ENCODE assay signal across 8 worm cellular contexts in genomic region chrIV:12215762-12216295, ce11.
TF ChIP-seq lines count a peak whose summit lies in the region.

phy-2 (minus strand) TSS chrIV:12215987.

TF ChIP-seq in whole organism, L1 larva, 84 proteins besides CTCF, POLR2A, EP300 and RAD21 (continues in another document):
- peak; percentile 46 for TF ChIP-seq lin-14 (GFP tag; optimal IDR thresholded peaks at IDR 0.05; lab: Kevin White, UChicago)
- TF ChIP-seq nhr-90 (tag; optimal IDR thresholded peaks at IDR 0.05; lab: Kevin White, UChicago; ENCODE audit: poor library complexity), result no peak
- no peak for TF ChIP-seq skn-1 (tag; optimal IDR thresholded peaks at IDR 0.05; lab: Kevin White, UChicago)
- no peak for TF ChIP-seq efl-1 (optimal IDR thresholded peaks at IDR 0.05; lab: Kevin White, UChicago)
- TF ChIP-seq efl-1 (GFP tag; optimal IDR thresholded peaks at IDR 0.05 in 1 of 2; lab: Kevin White, UChicago), result peak in 1 of 2 experiments; percentile 72
- TF ChIP-seq ama-1 (optimal IDR thresholded peaks at IDR 0.05; lab: Kevin White, UChicago), result no peak
- no peak for TF ChIP-seq vab-15 (tag; optimal IDR thresholded peaks at IDR 0.05; lab: Kevin White, UChicago)
- no peak for TF ChIP-seq unc-98 (GFP tag; IDR thresholded peaks at IDR 0.05; lab: Robert Waterston, UW)
- TF ChIP-seq efl-3 (GFP tag; optimal IDR thresholded peaks at IDR 0.05; lab: Kevin White, UChicago), result no peak
- TF ChIP-seq elt-3 (tag; optimal IDR thresholded peaks at IDR 0.05; lab: Kevin White, UChicago), result no peak
- TF ChIP-seq blmp-1 (tag; optimal IDR thresholded peaks at IDR 0.05; lab: Kevin White, UChicago), result no peak
- no peak for TF ChIP-seq ztf-4 (tag; optimal IDR thresholded peaks at IDR 0.05; lab: Kevin White, UChicago)

TF ChIP-seq in whole organism, L2 larva, 48 proteins besides CTCF, POLR2A, EP300 and RAD21:
- TF ChIP-seq nhr-77 (tag; optimal IDR thresholded peaks at IDR 0.05; lab: Kevin White, UChicago), result no peak
- peak; percentile 22 for TF ChIP-seq nhr-129 (tag; optimal IDR thresholded peaks at IDR 0.05; lab: Kevin White, UChicago)

TF ChIP-seq in whole organism, L3 larva, 47 proteins besides CTCF, POLR2A, EP300 and RAD21:
- TF ChIP-seq lin-39 (tag; optimal IDR thresholded peaks at IDR 0.05; lab: Kevin White, UChicago) (peak; percentile 15), egl-27 (tag; optimal IDR thresholded peaks at IDR 0.05; lab: Kevin White, UChicago) (no peak), ama-1 (optimal IDR thresholded peaks at IDR 0.05; lab: Kevin White, UChicago) (peak; percentile 88)

TF ChIP-seq in whole organism, L4 larva, 104 proteins besides CTCF, POLR2A, EP300 and RAD21:
- TF ChIP-seq fkh-10 (GFP tag; optimal IDR thresholded peaks at IDR 0.05; lab: Kevin White, UChicago) (no peak), hif-1 (tag; optimal IDR thresholded peaks at IDR 0.05; lab: Kevin White, UChicago) (peak in 1 of 2 experiments; percentile 9), egl-43 (GFP tag; IDR thresholded peaks at IDR 0.05; lab: Robert Waterston, UW) (peak; percentile 60; the same call in 1 of the 2 replicates), hlh-11 (tag; optimal IDR thresholded peaks at IDR 0.05; lab: Kevin White, UChicago) (peak; percentile 42), unc-62 (GFP tag; optimal IDR thresholded peaks at IDR 0.05 in 1 of 2; lab: Kevin White, UChicago) (peak in 1 of 2 experiments; percentile 89), unc-62 (tag; optimal IDR thresholded peaks at IDR 0.05; lab: Kevin White, UChicago) (no peak), attf-4 (tag; optimal IDR thresholded peaks at IDR 0.05; lab: Kevin White, UChicago) (no peak), ama-1 (optimal IDR thresholded peaks at IDR 0.05; lab: Kevin White, UChicago) (peak; percentile 5)
TF ChIP-seq in whole organism, L4 larva: peak in this region for 5.

TF ChIP-seq in whole organism, early embryonic, 17 proteins besides CTCF, POLR2A, EP300 and RAD21:
- TF ChIP-seq sea-1 (GFP tag; conservative IDR thresholded peaks at IDR 0.05; lab: Robert Waterston, UW), result no peak
- TF ChIP-seq ceh-13 (GFP tag; optimal IDR thresholded peaks at IDR 0.05; lab: Kevin White, UChicago), result no peak
- no peak for TF ChIP-seq hmbx-1 (tag; optimal IDR thresholded peaks at IDR 0.05; lab: Kevin White, UChicago)
- peak; percentile 0 for TF ChIP-seq hmg-4 (GFP tag; optimal IDR thresholded peaks at IDR 0.05; lab: Kevin White, UChicago)

TF ChIP-seq in whole organism, late embryonic, 69 proteins besides CTCF, POLR2A, EP300 and RAD21:
- TF ChIP-seq ceh-2 (tag; optimal IDR thresholded peaks at IDR 0.05; lab: Kevin White, UChicago) (no peak), zip-5 (tag; optimal IDR thresholded peaks at IDR 0.05; lab: Kevin White, UChicago) (no peak), unc-3 (GFP tag; conservative IDR thresholded peaks at IDR 0.05; lab: Robert Waterston, UW) (0 out of 2 replicates have a peak, but pooled peaks have one; percentile 10), unc-3 (tag; optimal IDR thresholded peaks at IDR 0.05; lab: Kevin White, UChicago) (no peak), unc-55 (GFP tag; optimal IDR thresholded peaks at IDR 0.05; lab: Kevin White, UChicago) (peak; percentile 2), K09A11.1 (tag; optimal IDR thresholded peaks at IDR 0.05; lab: Kevin White, UChicago; ENCODE audit: insufficient read depth) (no peak)

TF ChIP-seq in whole organism, mixed stage, embryonic, 35 proteins besides CTCF, POLR2A, EP300 and RAD21:
- TF ChIP-seq flh-1 (GFP tag; optimal IDR thresholded peaks at IDR 0.05; lab: Kevin White, UChicago) (no peak), hlh-1 (tag; optimal IDR thresholded peaks at IDR 0.05; lab: Kevin White, UChicago) (peak; percentile 87)

TF ChIP-seq in whole organism, young adult, 124 proteins besides CTCF, POLR2A, EP300 and RAD21:
- TF ChIP-seq C17E4.6 (GFP tag; IDR thresholded peaks at IDR 0.05; lab: Robert Waterston, UW) (no peak), athp-1 (tag; optimal IDR thresholded peaks at IDR 0.05; lab: Kevin White, UChicago) (no peak), zfh-2 (GFP tag; conservative IDR thresholded peaks at IDR 0.05; lab: Robert Waterston, UW) (no peak), ama-1 (optimal IDR thresholded peaks at IDR 0.05; lab: Kevin White, UChicago) (peak; percentile 63), ama-1 (GFP tag; optimal IDR thresholded peaks at IDR 0.05; lab: Kevin White, UChicago) (no peak)
